Worm (Caenorhabditis elegans) whole organism, L4 larva: ENCODE measurements around the gene D1054.3.
A peak's percentile ranks its signal among the peaks of the same experiment; 100 is the strongest.

Experiments used
- D1046.2 ChIP-seq: fragments of 200-800 bp; sonication (Bioruptor generic); IDR thresholded peaks from 2 replicates; pipeline ENCODE4 v1.3.6; 2022; ENCODE audit warnings: missing genetic modification characterization, missing compliant biosample characterization
- F10B5.3 ChIP-seq: sonication (generic microtip); optimal IDR thresholded peaks from 2 replicates; lab custom pipeline; 2016; ENCODE audit warnings: mild to moderate bottlenecking, missing genetic modification characterization, missing compliant biosample characterization
- F37D6.2 ChIP-seq: sonication (generic microtip); optimal IDR thresholded peaks from 2 replicates; lab custom pipeline; 2016; ENCODE audit warnings: mild to moderate bottlenecking, missing genetic modification characterization, missing compliant biosample characterization
- F49E8.2 ChIP-seq: sonication (generic microtip); optimal IDR thresholded peaks from 2 replicates; lab custom pipeline; 2016; ENCODE audit warnings: missing compliant biosample characterization, mild to moderate bottlenecking, missing genetic modification characterization, borderline replicate concordance
- R02D3.7 ChIP-seq: fragments of 150-350 bp; sonication (generic microtip); optimal IDR thresholded peaks from 3 replicates; lab custom pipeline; 2014; ENCODE audit warnings: missing biosample characterization, missing genetic modification characterization
- T26A8.4 ChIP-seq: fragments of 200-800 bp; sonication (Bioruptor generic); IDR thresholded peaks from 2 replicates; pipeline ENCODE4 v1.3.6; 2022; ENCODE audit warnings: missing genetic modification characterization, missing compliant biosample characterization
- Y105C5A.15 ChIP-seq: fragments of 200-800 bp; sonication (Bioruptor generic); IDR thresholded peaks from 2 replicates; pipeline ENCODE4 v1.3.6; 2022; ENCODE audit warnings: missing genetic modification characterization, missing compliant biosample characterization
- Y48G9A.11 ChIP-seq: fragments of 200-800 bp; sonication (Bioruptor generic); IDR thresholded peaks from 2 replicates; pipeline ENCODE4 v1.3.6; 2022; ENCODE audit warnings: missing genetic modification reagents, missing genetic modification characterization, missing compliant biosample characterization
- aha-1 ChIP-seq: fragments of 150-350 bp; peaks from one replicate; lab custom pipeline; 2014; ENCODE audit warnings: missing biosample characterization, missing genetic modification characterization
- ceh-20 ChIP-seq: fragments of 200-800 bp; sonication (Bioruptor generic); IDR thresholded peaks from 2 replicates; pipeline ENCODE4 v1.3.6; 2022; ENCODE audit warnings: missing genetic modification reagents, missing genetic modification characterization, missing compliant biosample characterization
- ceh-28 ChIP-seq: fragments of 150-350 bp; optimal IDR thresholded peaks from 2 replicates; lab custom pipeline; 2014; ENCODE audit warnings: missing biosample characterization, missing genetic modification reagents, missing genetic modification characterization
- ceh-44 ChIP-seq: fragments of 200-800 bp; sonication (Bioruptor generic); IDR thresholded peaks from 2 replicates; pipeline ENCODE4 v1.3.6; 2022; ENCODE audit warnings: missing genetic modification reagents, missing genetic modification characterization, missing compliant biosample characterization
- daf-16 ChIP-seq, 3 experiments: sonication (generic microtip); optimal IDR thresholded peaks; 2 replicates each; lab custom pipeline; 2016 to 2017; ENCODE audit warnings: missing genetic modification characterization in 3 of 3, missing genetic modification reagents in 3 of 3, mild to moderate bottlenecking in 2 of 3, missing compliant biosample characterization in 2 of 3, missing biosample characterization in 1 of 3, moderate library complexity in 1 of 3
- daf-8 ChIP-seq: fragments of 200-800 bp; sonication (Bioruptor generic); IDR thresholded peaks from 2 replicates; pipeline ENCODE4 v1.3.6; 2022; ENCODE audit warnings: missing genetic modification characterization, missing compliant biosample characterization
- dmd-6 ChIP-seq: fragments of 200-800 bp; sonication (Bioruptor generic); IDR thresholded peaks from 2 replicates; pipeline ENCODE4 v1.3.6; 2022; ENCODE audit warnings: missing genetic modification reagents, missing genetic modification characterization, missing compliant biosample characterization
- dmd-9 ChIP-seq: fragments of 200-800 bp; sonication (Bioruptor generic); IDR thresholded peaks from 2 replicates; pipeline ENCODE4 v1.3.6; 2022; ENCODE audit warnings: missing genetic modification reagents, missing genetic modification characterization, missing compliant biosample characterization
- dve-1 ChIP-seq: sonication (generic microtip); optimal IDR thresholded peaks from 2 replicates; lab custom pipeline; 2017; ENCODE audit warnings: antibody characterized with exemption, mild to moderate bottlenecking, missing genetic modification characterization, missing compliant biosample characterization; ENCODE audit not compliant: insufficient read depth
- hif-1 ChIP-seq, 2 experiments: sonication (generic microtip); optimal IDR thresholded peaks; 2 replicates each; lab custom pipeline; 2016 to 2017; ENCODE audit warnings: missing compliant biosample characterization in 2 of 2, missing genetic modification characterization in 2 of 2, missing genetic modification reagents in 2 of 2, missing genotype in 2 of 2, mild to moderate bottlenecking in 1 of 2
- hlh-11 ChIP-seq: fragments of 200-800 bp; sonication (Bioruptor generic); optimal IDR thresholded peaks from 2 replicates; lab custom pipeline; 2018; ENCODE audit warnings: mild to moderate bottlenecking, missing genetic modification characterization, missing compliant biosample characterization
- hlh-30 ChIP-seq: sonication (generic microtip); optimal IDR thresholded peaks from 2 replicates; lab custom pipeline; 2017; ENCODE audit warnings: antibody characterized with exemption, mild to moderate bottlenecking, missing genetic modification characterization, missing compliant biosample characterization; ENCODE audit not compliant: insufficient read depth
- hmg-1.1 ChIP-seq: fragments of 200-800 bp; sonication (Bioruptor generic); IDR thresholded peaks from 2 replicates; pipeline ENCODE4 v1.3.6; 2022; ENCODE audit warnings: missing genetic modification reagents, missing genetic modification characterization, missing compliant biosample characterization
- jun-1 ChIP-seq: fragments of 150-350 bp; optimal IDR thresholded peaks from 2 replicates; lab custom pipeline; 2014; ENCODE audit warnings: missing biosample characterization, missing genetic modification reagents, missing genetic modification characterization
- lim-7 ChIP-seq: fragments of 200-800 bp; sonication (Bioruptor generic); IDR thresholded peaks from 2 replicates; pipeline ENCODE4 v1.3.6; 2022; ENCODE audit warnings: missing genetic modification characterization, missing compliant biosample characterization
- lin-15B ChIP-seq: fragments of 150-350 bp; sonication (generic microtip); optimal IDR thresholded peaks from 3 replicates; lab custom pipeline; 2014; ENCODE audit warnings: missing biosample characterization, missing genetic modification characterization
- lin-29 ChIP-seq: fragments of 200-800 bp; sonication (Bioruptor generic); IDR thresholded peaks from 2 replicates; pipeline ENCODE4 v1.3.6; 2022; ENCODE audit warnings: missing genetic modification reagents, missing genetic modification characterization, missing compliant biosample characterization
- lsy-2 ChIP-seq, 2 experiments: fragments of 150-350 bp in 1 of 2; sonication (generic microtip) in 1 of 2; optimal IDR thresholded peaks; 2 replicates each; lab custom pipeline; 2014 to 2017; ENCODE audit warnings: missing biosample characterization in 2 of 2, missing genetic modification characterization in 2 of 2
- mdl-1 ChIP-seq, 2 experiments: fragments of 150-350 bp in 1 of 2; sonication (generic microtip) in 1 of 2; optimal IDR thresholded peaks; 2 replicates each; lab custom pipeline; 2014 to 2017; ENCODE audit warnings: missing biosample characterization in 2 of 2, missing genetic modification characterization in 2 of 2
- mep-1 ChIP-seq: fragments of 150-350 bp; sonication (generic microtip); optimal IDR thresholded peaks from 3 replicates; lab custom pipeline; 2014; ENCODE audit warnings: missing biosample characterization, missing genetic modification characterization
- nhr-11 ChIP-seq: fragments of 150-350 bp; optimal IDR thresholded peaks from 2 replicates; lab custom pipeline; 2014; ENCODE audit warnings: missing biosample characterization, missing genetic modification characterization
- nhr-25 ChIP-seq: sonication (generic microtip); optimal IDR thresholded peaks from 2 replicates; lab custom pipeline; 2017; ENCODE audit warnings: missing genetic modification characterization, mild to moderate bottlenecking, missing compliant biosample characterization, antibody characterized with exemption, moderate library complexity, borderline replicate concordance; ENCODE audit not compliant: insufficient read depth
- nhr-28 ChIP-seq: fragments of 150-350 bp; optimal IDR thresholded peaks from 2 replicates; lab custom pipeline; 2014; ENCODE audit warnings: missing biosample characterization, missing genetic modification characterization
- nhr-42 ChIP-seq: fragments of 200-800 bp; sonication (Bioruptor generic); IDR thresholded peaks from 2 replicates; pipeline ENCODE4 v1.3.6; 2022; ENCODE audit warnings: missing genetic modification characterization, missing compliant biosample characterization
- nhr-6 ChIP-seq: fragments of 150-350 bp; optimal IDR thresholded peaks from 2 replicates; lab custom pipeline; 2014; ENCODE audit warnings: missing biosample characterization, missing genetic modification characterization
- pha-4 ChIP-seq, 2 experiments: fragments of 150-350 bp in 1 of 2; fragments of 200-800 bp in 1 of 2; sonication (Bioruptor generic) in 1 of 2; IDR thresholded peaks in 1 of 2; optimal IDR thresholded peaks in 1 of 2; 2 replicates each; pipeline versions ENCODE4 v1.3.6 to Lab custom; 2014 to 2022; ENCODE audit warnings: missing genetic modification characterization in 2 of 2, missing genetic modification reagents in 2 of 2, missing biosample characterization in 1 of 2, missing compliant biosample characterization in 1 of 2
- rbr-2 ChIP-seq: sonication (generic microtip); optimal IDR thresholded peaks from 2 replicates; lab custom pipeline; 2016; ENCODE audit warnings: missing genotype, missing genetic modification characterization, missing compliant biosample characterization
- set-16 ChIP-seq: fragments of 200-800 bp; sonication (Bioruptor generic); IDR thresholded peaks from 2 replicates; pipeline ENCODE4 v1.3.6; 2022; ENCODE audit warnings: missing genetic modification reagents, missing genetic modification characterization, missing compliant biosample characterization
- skn-1 ChIP-seq: fragments of 150-350 bp; optimal IDR thresholded peaks from 2 replicates; lab custom pipeline; 2014; ENCODE audit warnings: missing biosample characterization, missing genetic modification characterization
- unc-39 ChIP-seq: sonication (generic microtip); optimal IDR thresholded peaks from 2 replicates; lab custom pipeline; 2017; ENCODE audit warnings: missing biosample characterization, missing genetic modification characterization
- unc-62 ChIP-seq, 3 experiments: fragments of 150-350 bp in 1 of 3; sonication (generic microtip); optimal IDR thresholded peaks in 2 of 3; peaks in 1 of 3; 1 replicate in 1 of 3; 2 replicates in 2 of 3; lab custom pipeline; 2014 to 2017; ENCODE audit warnings: missing biosample characterization in 3 of 3, missing genetic modification characterization in 3 of 3, missing genetic modification reagents in 3 of 3, missing genotype in 1 of 3
- zfp-2 ChIP-seq: sonication (generic microtip); optimal IDR thresholded peaks from 2 replicates; lab custom pipeline; 2016; ENCODE audit warnings: mild to moderate bottlenecking, missing genetic modification characterization, missing compliant biosample characterization

The D1054.3 gene

ce11 chrV:10721912-10722426, 49.3 kb upstream of the D1054.3 start (continued):
- TF ChIP-seq F49E8.2 (no peak), lim-7 (GFP tag; lab: Robert Waterston, UW) (no peak), T26A8.4 (GFP tag; lab: Robert Waterston, UW) (no peak), unc-39 (tag; lab: Kevin White, UChicago) (no peak), F10B5.3 (no peak), nhr-25 (tag; lab: Kevin White, UChicago) (no peak), Y48G9A.11 (no peak), lsy-2 (tag; optimal IDR thresholded peaks at IDR 0.05; lab: Kevin White, UChicago) (peak in 1 of 2 experiments; percentile 27), nhr-6 (tag; lab: Kevin White, UChicago) (no peak), hif-1 (tag; optimal IDR thresholded peaks at IDR 0.05; lab: Kevin White, UChicago) (peak in 1 of 2 experiments; percentile 11), Y105C5A.15 (GFP tag; lab: Robert Waterston, UW) (no peak)

- TF ChIP-seq hlh-11 (tag; lab: Kevin White, UChicago) = peak; percentile 23
- no peak for TF ChIP-seq jun-1 (tag; lab: Kevin White, UChicago)
- TF ChIP-seq lin-15B (tag; lab: Kevin White, UChicago) = no peak
- no peak for TF ChIP-seq ceh-28
- no peak for TF ChIP-seq zfp-2 (tag; lab: Kevin White, UChicago)
- TF ChIP-seq daf-8 (GFP tag; lab: Robert Waterston, UW) = no peak
- no peak for TF ChIP-seq dve-1 (tag; lab: Kevin White, UChicago)
- no peak for TF ChIP-seq skn-1 (tag; lab: Kevin White, UChicago)
- no peak; the same call in 1 of the 2 replicates for TF ChIP-seq dmd-6 (GFP tag; lab: Robert Waterston, UW)
- TF ChIP-seq pha-4 (GFP tag; IDR thresholded peaks at IDR 0.05; lab: Robert Waterston, UW) = no peak
- peak; percentile 21 for TF ChIP-seq pha-4 (tag; optimal IDR thresholded peaks at IDR 0.05; lab: Kevin White, UChicago)
- TF ChIP-seq daf-16 (GFP tag; optimal IDR thresholded peaks at IDR 0.05; lab: Kevin White, UChicago) = no peak
- peak; percentile 9 for TF ChIP-seq daf-16 (tag; optimal IDR thresholded peaks at IDR 0.05; lab: Kevin White, UChicago)
- peak; percentile 23 for TF ChIP-seq nhr-28 (tag; lab: Kevin White, UChicago)
- TF ChIP-seq ceh-44 (GFP tag; lab: Robert Waterston, UW) = no peak
- TF ChIP-seq set-16 (GFP tag; lab: Robert Waterston, UW) = 0 out of 2 replicates have a peak, but pooled peaks have one; percentile 12
- TF ChIP-seq nhr-11 (tag; lab: Kevin White, UChicago) = peak; percentile 38
- peak; percentile 93 for TF ChIP-seq hlh-30
- TF ChIP-seq dmd-9 (GFP tag; lab: Robert Waterston, UW) = no peak
- no peak for TF ChIP-seq R02D3.7 (tag; lab: Kevin White, UChicago)
- TF ChIP-seq nhr-42 = no peak
- TF ChIP-seq lin-29 (GFP tag; lab: Robert Waterston, UW) = no peak
- TF ChIP-seq ceh-20 = no peak
Measured at ce11 chrV:10722595-10722994, 48.7 kb upstream of the D1054.3 start.

- TF ChIP-seq mdl-1 (tag; optimal IDR thresholded peaks at IDR 0.05; lab: Kevin White, UChicago) = peak in 1 of 2 experiments; percentile 68
- TF ChIP-seq pha-4 (GFP tag; IDR thresholded peaks at IDR 0.05; lab: Robert Waterston, UW) = no peak
- peak; percentile 17 for TF ChIP-seq pha-4 (tag; optimal IDR thresholded peaks at IDR 0.05; lab: Kevin White, UChicago)
- TF ChIP-seq lsy-2 (tag; optimal IDR thresholded peaks at IDR 0.05; lab: Kevin White, UChicago) = peak in 1 of 2 experiments; percentile 19
- TF ChIP-seq F37D6.2 (tag; lab: Kevin White, UChicago) = no peak
- peak; percentile 0 for TF ChIP-seq rbr-2 (tag; lab: Kevin White, UChicago)
- peak; percentile 89 for TF ChIP-seq aha-1 (tag; lab: Kevin White, UChicago)
- peak in 1 of 2 experiments; percentile 25 for TF ChIP-seq unc-62 (GFP tag; optimal IDR thresholded peaks at IDR 0.05 in 1 of 2; lab: Kevin White, UChicago)
- TF ChIP-seq unc-62 (tag; optimal IDR thresholded peaks at IDR 0.05; lab: Kevin White, UChicago) = no peak
- peak; percentile 89 for TF ChIP-seq hlh-30
- peak; percentile 4 for TF ChIP-seq mep-1 (tag; lab: Kevin White, UChicago)
- no peak for TF ChIP-seq hmg-1.1 (GFP tag; lab: Robert Waterston, UW)
- TF ChIP-seq lin-15B (tag; lab: Kevin White, UChicago) = no peak
- no peak for TF ChIP-seq D1046.2 (GFP tag; lab: Robert Waterston, UW)
- no peak for TF ChIP-seq ceh-20
- peak; percentile 30 for TF ChIP-seq nhr-6 (tag; lab: Kevin White, UChicago)
- peak; percentile 61 for TF ChIP-seq dve-1 (tag; lab: Kevin White, UChicago)
- TF ChIP-seq Y48G9A.11 = no peak
Measured at ce11 chrV:10723181-10723580, 48.1 kb upstream of the D1054.3 start.
